Fruit fly (Drosophila melanogaster) whole organism, embryonic: ENCODE measurements around the gene CG8289.
A peak's percentile ranks its signal among the peaks of the same experiment; 100 is the strongest.

Experiments
- Abd-B ChIP-seq: fragments of 200-800 bp; sonication (Bioruptor generic); optimal IDR thresholded peaks from 2 replicates; lab custom pipeline; 2018; ENCODE audit warnings: missing biosample characterization, mild to moderate bottlenecking, missing genetic modification characterization, moderate library complexity
- CG12155 ChIP-seq: fragments of 200-800 bp; sonication (Bioruptor generic); optimal IDR thresholded peaks from 3 replicates; lab custom pipeline; 2016; ENCODE audit warnings: missing biosample characterization, missing genetic modification characterization
- CG12219 ChIP-seq: fragments of 200-800 bp; sonication (Bioruptor generic); optimal IDR thresholded peaks from 3 replicates; lab custom pipeline; 2018; ENCODE audit warnings: missing biosample characterization, mild to moderate bottlenecking, missing genetic modification characterization
- CG14050 ChIP-seq: fragments of 200-800 bp; sonication (Bioruptor generic); IDR thresholded peaks from 3 replicates; pipeline ENCODE4 v1.3.6; 2022; ENCODE audit warnings: missing biosample characterization, missing genetic modification characterization
- CG15479 ChIP-seq: fragments of 200-800 bp; sonication (Bioruptor generic); optimal IDR thresholded peaks from 3 replicates; lab custom pipeline; 2019; ENCODE audit warnings: missing biosample characterization, mild to moderate bottlenecking, missing genetic modification characterization, moderate library complexity
- CG15601 ChIP-seq: fragments of 200-800 bp; sonication (Bioruptor generic); optimal IDR thresholded peaks from 3 replicates; lab custom pipeline; 2019; ENCODE audit warnings: missing biosample characterization, mild to moderate bottlenecking, missing genetic modification characterization, moderate library complexity
- CG17328 ChIP-seq: fragments of 200-800 bp; sonication (Bioruptor generic); IDR thresholded peaks from 2 replicates; pipeline ENCODE4 v1.3.6; 2022; ENCODE audit warnings: missing biosample characterization, missing genetic modification characterization
- CG18476 ChIP-seq: fragments of 200-800 bp; sonication (Bioruptor generic); optimal IDR thresholded peaks from 2 replicates; lab custom pipeline; 2016; ENCODE audit warnings: missing biosample characterization, mild to moderate bottlenecking, missing genetic modification characterization
- CG31388 ChIP-seq: fragments of 200-800 bp; sonication (Bioruptor generic); optimal IDR thresholded peaks from 2 replicates; lab custom pipeline; 2016; ENCODE audit warnings: missing biosample characterization, missing genetic modification characterization
- CG3281 ChIP-seq: fragments of 200-800 bp; sonication (Bioruptor generic); optimal IDR thresholded peaks from 3 replicates; lab custom pipeline; 2017; ENCODE audit warnings: missing biosample characterization, mild to moderate bottlenecking, missing genetic modification characterization
- CG33557 ChIP-seq: fragments of 200-800 bp; sonication (Bioruptor generic); optimal IDR thresholded peaks from 2 replicates; lab custom pipeline; 2019; ENCODE audit warnings: missing biosample characterization, mild to moderate bottlenecking, missing genetic modification characterization, moderate library complexity
- CG3995 ChIP-seq: fragments of 200-800 bp; sonication (Bioruptor generic); optimal IDR thresholded peaks from 3 replicates; lab custom pipeline; 2016; ENCODE audit warnings: missing biosample characterization, missing genetic modification characterization
- CG4282 ChIP-seq: fragments of 200-800 bp; sonication (Bioruptor generic); optimal IDR thresholded peaks from 2 replicates; lab custom pipeline; 2016; ENCODE audit warnings: missing biosample characterization, missing genetic modification characterization
- CG7271 ChIP-seq: fragments of 200-800 bp; sonication (Bioruptor generic); optimal IDR thresholded peaks from 2 replicates; lab custom pipeline; 2018; ENCODE audit warnings: missing biosample characterization, mild to moderate bottlenecking, missing genetic modification characterization, moderate library complexity
- CG8281 ChIP-seq: fragments of 200-800 bp; sonication (Bioruptor generic); optimal IDR thresholded peaks from 2 replicates; lab custom pipeline; 2018; ENCODE audit warnings: missing biosample characterization, mild to moderate bottlenecking, missing genetic modification characterization, moderate library complexity
- CG8944 ChIP-seq: fragments of 200-800 bp; sonication (Bioruptor generic); optimal IDR thresholded peaks from 3 replicates; lab custom pipeline; 2016; ENCODE audit warnings: missing biosample characterization, missing genetic modification characterization
- CG9215 ChIP-seq: fragments of 200-800 bp; sonication (Bioruptor generic); IDR thresholded peaks from 2 replicates; pipeline ENCODE4 v1.3.6; 2022; ENCODE audit warnings: missing biosample characterization, missing genetic modification characterization
- D ChIP-seq, 2 experiments: fragments of 200-800 bp in 1 of 2; fragments of >200 bp in 1 of 2; sonication (Bioruptor generic) in 1 of 2; optimal IDR thresholded peaks; 2 replicates in 1 of 2; 3 replicates in 1 of 2; lab custom pipeline; 2017; ENCODE audit warnings: mild to moderate bottlenecking in 1 of 2, missing biosample characterization in 1 of 2, missing genetic modification characterization in 1 of 2, missing genetic modification reagents in 1 of 2
- Deaf1 ChIP-seq: fragments of 200-800 bp; optimal IDR thresholded peaks from 3 replicates; lab custom pipeline; 2019; ENCODE audit warnings: missing biosample characterization, mild to moderate bottlenecking, missing genetic modification characterization, moderate library complexity
- Dp ChIP-seq: fragments of 200-800 bp; sonication (Bioruptor generic); optimal IDR thresholded peaks from 2 replicates; lab custom pipeline; 2018; ENCODE audit warnings: missing biosample characterization, mild to moderate bottlenecking, missing genetic modification characterization, moderate library complexity
- Ets97D ChIP-seq: fragments of 200-800 bp; sonication (Bioruptor generic); optimal IDR thresholded peaks from 3 replicates; lab custom pipeline; 2016; ENCODE audit warnings: missing biosample characterization, missing genetic modification characterization
- HLH54F ChIP-seq: fragments of 200-800 bp; sonication (Bioruptor generic); optimal IDR thresholded peaks from 3 replicates; lab custom pipeline; 2016; ENCODE audit warnings: missing biosample characterization, missing genetic modification characterization
- Hsf ChIP-seq: fragments of 200-800 bp; sonication (Bioruptor generic); optimal IDR thresholded peaks from 3 replicates; lab custom pipeline; 2016; ENCODE audit warnings: missing biosample characterization, missing genetic modification characterization
- Med ChIP-seq: fragments of 200-800 bp; sonication (Bioruptor generic); peaks from one replicate; lab custom pipeline; 2016; ENCODE audit warnings: missing biosample characterization, missing genetic modification characterization, mild to moderate bottlenecking, inconsistent platforms, moderate library complexity
- Myb ChIP-seq: fragments of 200-800 bp; sonication (Bioruptor generic); optimal IDR thresholded peaks from 2 replicates; lab custom pipeline; 2016; ENCODE audit warnings: missing biosample characterization, missing genetic modification characterization
- NC2β ChIP-seq: fragments of 200-800 bp; sonication (Bioruptor generic); optimal IDR thresholded peaks from 2 replicates; lab custom pipeline; 2016; ENCODE audit warnings: missing biosample characterization, missing genetic modification characterization
- Pdp1 ChIP-seq, 2 experiments: fragments of 200-800 bp; sonication (Bioruptor generic); optimal IDR thresholded peaks; 3 replicates each; lab custom pipeline; 2016; ENCODE audit warnings: missing biosample characterization in 2 of 2, missing genetic modification characterization in 2 of 2, mild to moderate bottlenecking in 1 of 2, moderate library complexity in 1 of 2
- Spps ChIP-seq: fragments of 200-800 bp; sonication (Bioruptor generic); optimal IDR thresholded peaks from 2 replicates; lab custom pipeline; 2018; ENCODE audit warnings: missing biosample characterization, mild to moderate bottlenecking, missing genetic modification characterization
- Ssrp ChIP-seq: fragments of 200-800 bp; sonication (Bioruptor generic); optimal IDR thresholded peaks from 2 replicates; lab custom pipeline; 2018; ENCODE audit warnings: missing biosample characterization, mild to moderate bottlenecking, missing genetic modification characterization, moderate library complexity
- Trl ChIP-seq, 3 experiments: fragments of >200 bp in 2 of 3; fragments of 200-800 bp in 1 of 3; sonication (Bioruptor generic) in 1 of 3; optimal IDR thresholded peaks; 2 replicates in 1 of 3; 3 replicates in 2 of 3; lab custom pipeline; 2016 to 2017; ENCODE audit warnings: missing biosample characterization in 1 of 3, missing genetic modification characterization in 1 of 3
- Vsx1 ChIP-seq: fragments of 200-800 bp; sonication (Bioruptor generic); optimal IDR thresholded peaks from 2 replicates; lab custom pipeline; 2017; ENCODE audit warnings: missing biosample characterization, mild to moderate bottlenecking, missing genetic modification characterization, missing genetic modification reagents
- Xrp1 ChIP-seq: fragments of 200-800 bp; sonication (Bioruptor generic); IDR thresholded peaks from 2 replicates; pipeline ENCODE4 v1.3.6; 2022; ENCODE audit warnings: missing biosample characterization, missing genetic modification characterization
- ase ChIP-seq: fragments of 200-800 bp; sonication (Bioruptor generic); IDR thresholded peaks from 3 replicates; pipeline ENCODE4 v1.3.6; 2022; ENCODE audit warnings: missing biosample characterization, missing genetic modification characterization
- cad ChIP-seq: fragments of >200 bp; optimal IDR thresholded peaks from 2 replicates; lab custom pipeline; 2017; ENCODE audit warnings: missing biosample characterization, missing genetic modification characterization
- chif ChIP-seq, 2 experiments: fragments of 200-800 bp; sonication (Bioruptor generic); optimal IDR thresholded peaks; 3 replicates each; lab custom pipeline; 2016; ENCODE audit warnings: missing biosample characterization in 2 of 2, missing genetic modification characterization in 2 of 2
- fd96Cb ChIP-seq: fragments of 200-800 bp; sonication (Bioruptor generic); optimal IDR thresholded peaks from 2 replicates; lab custom pipeline; 2018; ENCODE audit warnings: missing biosample characterization, mild to moderate bottlenecking, missing genetic modification characterization, moderate library complexity
- gcm2 ChIP-seq: fragments of 200-800 bp; sonication (Bioruptor generic); optimal IDR thresholded peaks from 2 replicates; lab custom pipeline; 2016; ENCODE audit warnings: missing biosample characterization, missing genetic modification characterization
- gfzf ChIP-seq: fragments of 200-800 bp; sonication (Bioruptor generic); optimal IDR thresholded peaks from 2 replicates; lab custom pipeline; 2016; ENCODE audit warnings: missing biosample characterization, mild to moderate bottlenecking, missing genetic modification characterization, moderate library complexity
- grau ChIP-seq: fragments of 200-800 bp; optimal IDR thresholded peaks from 3 replicates; lab custom pipeline; 2019; ENCODE audit warnings: missing biosample characterization, mild to moderate bottlenecking, missing genetic modification characterization, moderate library complexity
- lbe ChIP-seq: fragments of 200-800 bp; sonication (Bioruptor generic); optimal IDR thresholded peaks from 2 replicates; lab custom pipeline; 2016; ENCODE audit warnings: missing biosample characterization, mild to moderate bottlenecking, missing genetic modification characterization
- nerfin-1 ChIP-seq: fragments of 200-800 bp; sonication (Bioruptor generic); optimal IDR thresholded peaks from 3 replicates; lab custom pipeline; 2019; ENCODE audit warnings: missing biosample characterization, mild to moderate bottlenecking, missing genetic modification characterization, moderate library complexity
- nerfin-2 ChIP-seq: fragments of 200-800 bp; sonication (Bioruptor generic); IDR thresholded peaks from 2 replicates; pipeline ENCODE4 v1.3.6; 2022; ENCODE audit warnings: missing biosample characterization, missing genetic modification characterization; ENCODE audit not compliant: partially characterized antibody
- pum ChIP-seq: fragments of 200-800 bp; sonication (Bioruptor generic); optimal IDR thresholded peaks from 2 replicates; lab custom pipeline; 2016; ENCODE audit warnings: missing biosample characterization, missing genetic modification characterization
- ranshi ChIP-seq: fragments of 200-800 bp; sonication (Bioruptor generic); IDR thresholded peaks from 2 replicates; pipeline ENCODE4 v1.3.6; 2022; ENCODE audit warnings: missing biosample characterization, missing genetic modification characterization
- sens-2 ChIP-seq: fragments of 200-800 bp; sonication (Bioruptor generic); IDR thresholded peaks from 2 replicates; pipeline ENCODE4 v1.3.6; 2022; ENCODE audit warnings: missing biosample characterization, missing genetic modification characterization
- stc ChIP-seq: fragments of 200-800 bp; sonication (Bioruptor generic); IDR thresholded peaks from 2 replicates; pipeline ENCODE4 v1.3.6; 2022; ENCODE audit warnings: missing biosample characterization, missing genetic modification characterization
- toy ChIP-seq: fragments of 200-800 bp; sonication (Bioruptor generic); IDR thresholded peaks from 2 replicates; pipeline ENCODE4 v1.3.6; 2022; ENCODE audit warnings: missing biosample characterization, missing genetic modification characterization
- tup ChIP-seq: fragments of 200-800 bp; sonication (Bioruptor generic); optimal IDR thresholded peaks from 2 replicates; lab custom pipeline; 2016; ENCODE audit warnings: missing biosample characterization, mild to moderate bottlenecking, missing genetic modification characterization, moderate library complexity

CG8289 gene

DNA sequence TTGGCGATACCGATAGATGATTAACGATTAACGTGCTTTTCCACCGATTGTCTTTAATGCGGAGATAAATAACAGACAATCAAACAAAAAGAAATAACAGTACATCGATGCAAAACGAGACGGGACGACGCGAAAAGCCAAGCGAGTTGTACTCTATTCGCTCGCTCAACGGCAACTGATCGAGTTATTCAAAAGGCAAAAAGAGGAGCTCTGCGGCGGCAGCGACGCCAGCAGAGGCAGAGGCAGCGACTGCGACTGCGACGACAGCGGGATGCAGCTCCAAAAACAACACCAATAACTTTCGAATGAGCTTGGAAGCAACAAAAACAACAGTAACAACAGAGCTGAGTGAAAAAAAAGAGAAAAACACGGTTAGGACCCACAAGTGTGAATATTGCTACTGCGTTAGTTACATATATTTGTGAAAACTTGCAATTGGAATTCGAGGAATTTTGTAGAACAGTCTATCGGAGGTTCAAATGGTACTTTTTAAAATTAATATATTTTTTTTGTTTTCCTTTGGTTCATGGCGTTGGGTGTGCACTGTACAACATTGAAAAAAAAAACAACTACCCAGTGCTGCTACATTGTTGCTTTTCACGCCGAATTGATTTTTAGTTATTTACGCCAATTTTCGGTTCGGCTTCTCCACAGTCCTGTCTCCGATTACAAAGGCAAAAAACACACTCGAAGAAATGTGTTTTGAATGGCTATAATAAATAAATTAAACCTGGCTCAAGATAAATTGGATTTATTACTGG lies 47.1 kb upstream of the CG8289 start (continued):
- TF ChIP-seq CG4282 (no peak), nerfin-1 (peak; percentile 41), CG15601 (tag; lab: Kevin White, UChicago) (peak; percentile 61), CG9215 (peak; percentile 54; the same call in 1 of the 2 replicates), CG15479 (GFP tag; lab: Kevin White, UChicago) (no peak), sens-2 (GFP tag; lab: Robert Waterston, UW) (peak; percentile 79), ranshi (peak; percentile 72), toy (GFP tag; lab: Robert Waterston, UW) (0 out of 2 replicates have a peak, but pooled peaks have one; percentile 42), Myb (GFP tag; lab: Kevin White, UChicago) (no peak), Hsf (GFP tag; lab: Kevin White, UChicago) (peak; percentile 62), chif (GFP tag; optimal IDR thresholded peaks at IDR 0.05; lab: Kevin White, UChicago) (peak; percentile 8 to 24), CG3995 (GFP tag; lab: Kevin White, UChicago) (no peak), CG7271 (no peak), gfzf (GFP tag; lab: Kevin White, UChicago) (no peak), HLH54F (GFP tag; lab: Kevin White, UChicago) (peak; percentile 19), NC2β (GFP tag; lab: Kevin White, UChicago) (no peak), CG18476 (GFP tag; lab: Kevin White, UChicago) (peak; percentile 42), Med (GFP tag; lab: Kevin White, UChicago) (peak; percentile 83), gcm2 (GFP tag; lab: Kevin White, UChicago) (no peak), tup (peak; percentile 33), CG8944 (GFP tag; lab: Kevin White, UChicago) (peak; percentile 23), Abd-B (GFP tag; lab: Kevin White, UChicago) (no peak), Pdp1 (GFP tag; optimal IDR thresholded peaks at IDR 0.05; lab: Kevin White, UChicago) (peak; percentile 32 to 70), D (optimal IDR thresholded peaks at IDR 0.05; lab: Kevin White, UChicago) (no peak), D (GFP tag; optimal IDR thresholded peaks at IDR 0.05; lab: Kevin White, UChicago) (peak; percentile 26), grau (peak; percentile 91), CG12219 (GFP tag; lab: Kevin White, UChicago) (peak; percentile 22), CG3281 (no peak), nerfin-2 (GFP tag; lab: Robert Waterston, UW) (no peak), CG12155 (GFP tag; lab: Kevin White, UChicago) (peak; percentile 24), CG33557 (no peak), ase (GFP tag; lab: Robert Waterston, UW) (peak; percentile 84), CG17328 (GFP tag; lab: Robert Waterston, UW) (peak; percentile 87), Trl (optimal IDR thresholded peaks at IDR 0.05; lab: Kevin White, UChicago) (no peak), Trl (GFP tag; optimal IDR thresholded peaks at IDR 0.05; lab: Kevin White, UChicago) (no peak), stc (GFP tag; lab: Robert Waterston, UW) (peak; percentile 83), Deaf1 (tag; lab: Kevin White, UChicago) (no peak), fd96Cb (tag; lab: Kevin White, UChicago) (peak; percentile 73), CG14050 (GFP tag; lab: Robert Waterston, UW) (no peak), Ets97D (no peak), lbe (GFP tag; lab: Kevin White, UChicago) (peak; percentile 84), Vsx1 (GFP tag; lab: Kevin White, UChicago) (peak; percentile 44), Xrp1 (peak; percentile 88), Spps (no peak), Dp (GFP tag; lab: Kevin White, UChicago) (no peak), cad (GFP tag; lab: Kevin White, UChicago) (no peak), CG8281 (tag; lab: Kevin White, UChicago) (no peak), CG31388 (GFP tag; lab: Kevin White, UChicago) (no peak), pum (no peak), Ssrp (tag; lab: Kevin White, UChicago) (peak; percentile 62)
